Worm (Caenorhabditis elegans) whole organism, late embryonic: Measurements from ENCODE around the gene srh-79.

Experiments used
- ama-1 ChIP-seq: fragments of 150-350 bp; optimal IDR thresholded peaks from 2 replicates; lab custom pipeline; 2014
- ceh-2 ChIP-seq: sonication (generic microtip); optimal IDR thresholded peaks from 2 replicates; lab custom pipeline; 2016; ENCODE audit warnings: missing genotype, missing genetic modification characterization, missing compliant biosample characterization
- ceh-48 ChIP-seq: sonication (generic microtip); optimal IDR thresholded peaks from 2 replicates; lab custom pipeline; 2016; ENCODE audit warnings: missing genetic modification characterization, inconsistent platforms, missing compliant biosample characterization
- elt-2 ChIP-seq: sonication (generic microtip); optimal IDR thresholded peaks from 2 replicates; lab custom pipeline; 2016; ENCODE audit warnings: missing genetic modification reagents, missing genetic modification characterization, missing compliant biosample characterization
- ets-4 ChIP-seq: sonication (generic microtip); optimal IDR thresholded peaks from 2 replicates; lab custom pipeline; 2016; ENCODE audit warnings: missing genetic modification characterization, missing compliant biosample characterization
- eyg-1 ChIP-seq: sonication (generic microtip); optimal IDR thresholded peaks from 2 replicates; lab custom pipeline; 2016; ENCODE audit warnings: missing genotype, missing genetic modification characterization, missing compliant biosample characterization
- lin-11 ChIP-seq: fragments of 200-800 bp; sonication (Bioruptor generic); optimal IDR thresholded peaks from 2 replicates; lab custom pipeline; 2018; ENCODE audit warnings: mild to moderate bottlenecking, missing genetic modification characterization, missing compliant biosample characterization
- madf-2 ChIP-seq: sonication (generic microtip); optimal IDR thresholded peaks from 2 replicates; lab custom pipeline; 2017; ENCODE audit warnings: missing genetic modification characterization, missing compliant biosample characterization
- nfya-1 ChIP-seq: sonication (generic microtip); optimal IDR thresholded peaks from 2 replicates; lab custom pipeline; 2017; ENCODE audit warnings: missing genetic modification characterization, mild to moderate bottlenecking, missing compliant biosample characterization, antibody characterized with exemption, moderate library complexity
- pqm-1 ChIP-seq: sonication (generic microtip); optimal IDR thresholded peaks from 2 replicates; lab custom pipeline; 2016; ENCODE audit warnings: missing genetic modification characterization, missing compliant biosample characterization
- sox-2 ChIP-seq: fragments of 200-800 bp; sonication (Bioruptor generic); IDR thresholded peaks from 2 replicates; pipeline ENCODE4 v1.3.6; 2022; ENCODE audit warnings: missing genetic modification reagents, missing genetic modification characterization, missing compliant biosample characterization
- tbx-2 ChIP-seq: sonication (generic microtip); optimal IDR thresholded peaks from 2 replicates; lab custom pipeline; 2016; ENCODE audit warnings: missing genetic modification characterization, missing compliant biosample characterization
- unc-42 ChIP-seq: sonication (generic microtip); optimal IDR thresholded peaks from 2 replicates; lab custom pipeline; 2016; ENCODE audit warnings: missing genotype, missing genetic modification characterization, missing compliant biosample characterization
- unc-86 ChIP-seq: sonication (generic microtip); optimal IDR thresholded peaks from 2 replicates; lab custom pipeline; 2016; ENCODE audit warnings: missing genetic modification characterization, missing compliant biosample characterization

ce11 chrV:7539015-7539414 lies 41.5 kb downstream of the srh-79 start, which contains the start of gene srh-268:
- no peak for TF ChIP-seq madf-2 (tag; lab: Kevin White, UChicago)
- no peak for TF ChIP-seq nfya-1 (tag; lab: Kevin White, UChicago)
- no peak for TF ChIP-seq eyg-1 (tag; lab: Kevin White, UChicago)
- TF ChIP-seq ceh-2: no peak
- no peak for TF ChIP-seq ama-1 (lab: Kevin White, UChicago)
- TF ChIP-seq lin-11 (tag; lab: Kevin White, UChicago): no peak
- no peak for TF ChIP-seq sox-2
- TF ChIP-seq pqm-1 (tag; lab: Kevin White, UChicago): no peak
- no peak for TF ChIP-seq unc-86 (tag; lab: Kevin White, UChicago)
- TF ChIP-seq elt-2 (tag; lab: Kevin White, UChicago): no peak
- no peak for TF ChIP-seq ets-4 (tag; lab: Kevin White, UChicago)
- TF ChIP-seq tbx-2 (tag; lab: Kevin White, UChicago): no peak
- TF ChIP-seq unc-42 (tag; lab: Kevin White, UChicago): no peak
- no peak for TF ChIP-seq ceh-48 (tag; lab: Kevin White, UChicago)
